Fruit fly (Drosophila melanogaster): Measurements from ENCODE around the gene CG17732.

Gene CG17732

DNA sequence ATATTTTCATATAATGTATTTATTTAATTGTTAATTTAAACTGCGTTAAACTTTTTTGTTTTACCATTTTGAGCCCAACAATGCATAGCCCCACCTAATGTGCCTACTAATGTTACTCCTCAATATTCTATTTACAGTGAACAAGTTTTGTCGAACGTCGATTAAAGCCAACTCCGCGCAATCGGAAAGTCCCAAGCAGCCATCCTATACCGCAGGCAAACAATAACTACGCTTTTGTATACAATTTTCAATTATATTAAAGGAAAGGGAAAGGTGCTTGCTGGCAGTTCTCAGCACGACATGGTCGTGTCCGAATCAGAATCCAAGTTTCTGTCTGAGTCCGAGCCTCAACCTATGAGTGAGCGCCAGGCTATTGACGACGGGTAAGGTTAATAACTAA, at the start of gene CG17732:
CG17732 (plus strand) TSS at position 301 of the 400 bp plus-strand sequence.
- no peak for TF ChIP-seq Hr78 (GFP tag; optimal IDR thresholded peaks at IDR 0.05)
- TF ChIP-seq Abd-B (GFP tag; optimal IDR thresholded peaks at IDR 0.05) = no peak
- TF ChIP-seq rgr (GFP tag; optimal IDR thresholded peaks at IDR 0.05) = no peak
- no peak for TF ChIP-seq GATAd (GFP tag; optimal IDR thresholded peaks at IDR 0.05)
- no peak for TF ChIP-seq fru (GFP tag; optimal IDR thresholded peaks at IDR 0.05)
- no peak for TF ChIP-seq brk (GFP tag; optimal IDR thresholded peaks at IDR 0.05)
- no peak for TF ChIP-seq ey (GFP tag; optimal IDR thresholded peaks at IDR 0.05)
- TF ChIP-seq br (GFP tag; optimal IDR thresholded peaks at IDR 0.05) = no peak
- TF ChIP-seq usp (GFP tag; optimal IDR thresholded peaks at IDR 0.05) = no peak
- TF ChIP-seq Jra (GFP tag; optimal IDR thresholded peaks at IDR 0.05) = no peak
- TF ChIP-seq jim (GFP tag; optimal IDR thresholded peaks at IDR 0.05) = no peak
- TF ChIP-seq Vsx2 (GFP tag; optimal IDR thresholded peaks at IDR 0.05; ENCODE audit: partially characterized antibody) = no peak
- TF ChIP-seq Hnf4 (GFP tag; optimal IDR thresholded peaks at IDR 0.05) = no peak
- no peak for TF ChIP-seq tai (GFP tag; optimal IDR thresholded peaks at IDR 0.05)
- TF ChIP-seq OdsH (GFP tag; optimal IDR thresholded peaks at IDR 0.05) = no peak
- TF ChIP-seq dsf (GFP tag; optimal IDR thresholded peaks at IDR 0.05; ENCODE audit: borderline replicate concordance) = no peak
- TF ChIP-seq Dfd (GFP tag; optimal IDR thresholded peaks at IDR 0.05) = no peak

DNA sequence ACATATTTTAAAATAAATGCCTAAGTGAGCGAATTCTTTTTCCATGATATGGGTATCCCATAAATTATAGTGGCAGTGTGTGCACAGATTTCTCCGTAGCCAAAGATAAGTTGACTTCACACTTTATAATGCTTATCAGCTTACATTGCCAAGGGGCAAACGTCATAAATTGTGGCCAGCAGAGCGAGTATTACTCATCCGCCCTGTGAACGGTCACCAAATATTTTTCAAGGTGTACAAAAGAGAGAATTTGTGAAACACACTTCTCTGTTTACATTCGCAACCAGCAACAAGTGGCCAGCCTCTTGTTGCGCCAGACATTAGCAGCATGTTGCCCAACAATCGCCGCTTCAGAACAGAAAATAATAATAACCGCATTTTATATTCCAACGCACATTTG, 48.6 kb upstream of the CG17732 start:
- TF ChIP-seq N (GFP tag; optimal IDR thresholded peaks at IDR 0.05) (no peak), br (GFP tag; optimal IDR thresholded peaks at IDR 0.05) (peak; percentile 13), OdsH (GFP tag; optimal IDR thresholded peaks at IDR 0.05) (peak; percentile 51), CrebA (GFP tag; optimal IDR thresholded peaks at IDR 0.05; ENCODE audit: borderline replicate concordance) (no peak), dmrt93B (GFP tag; optimal IDR thresholded peaks at IDR 0.05) (no peak), Hr78 (GFP tag; optimal IDR thresholded peaks at IDR 0.05) (no peak), foxo (GFP tag; optimal IDR thresholded peaks at IDR 0.05) (peak in 1 of 2 experiments; percentile 28), Dfd (GFP tag; optimal IDR thresholded peaks at IDR 0.05) (no peak), fru (GFP tag; optimal IDR thresholded peaks at IDR 0.05) (peak; percentile 5), dl (GFP tag; optimal IDR thresholded peaks at IDR 0.05; ENCODE audit: insufficient read depth in 1 of 2, partially characterized antibody in 2 of 2) (no peak), brk (GFP tag; optimal IDR thresholded peaks at IDR 0.05) (no peak), jim (GFP tag; optimal IDR thresholded peaks at IDR 0.05) (no peak), h (GFP tag; optimal IDR thresholded peaks at IDR 0.05) (peak; percentile 32), Hr83 (GFP tag; optimal IDR thresholded peaks at IDR 0.05; ENCODE audit: poor library complexity, severe bottlenecking) (peak; percentile 83), GATAd (GFP tag; optimal IDR thresholded peaks at IDR 0.05) (no peak), pan (optimal IDR thresholded peaks at IDR 0.05) (no peak), rgr (GFP tag; optimal IDR thresholded peaks at IDR 0.05) (peak; percentile 38), tai (GFP tag; optimal IDR thresholded peaks at IDR 0.05) (no peak), CG9705 (GFP tag; optimal IDR thresholded peaks at IDR 0.05) (no peak), Dif (GFP tag; optimal IDR thresholded peaks at IDR 0.05; ENCODE audit: partially characterized antibody) (no peak), psq (GFP tag; optimal IDR thresholded peaks at IDR 0.05) (no peak), Rel (GFP tag; optimal IDR thresholded peaks at IDR 0.05) (no peak), Rel (tag; optimal IDR thresholded peaks at IDR 0.05) (no peak), CG32264 (GFP tag; optimal IDR thresholded peaks at IDR 0.05) (no peak), Jra (GFP tag; optimal IDR thresholded peaks at IDR 0.05) (peak; percentile 46), Hnf4 (GFP tag; optimal IDR thresholded peaks at IDR 0.05) (peak; percentile 61), Vsx2 (GFP tag; optimal IDR thresholded peaks at IDR 0.05; ENCODE audit: partially characterized antibody) (no peak), Myc (optimal IDR thresholded peaks at IDR 0.05) (no peak), HLH106 (tag; optimal IDR thresholded peaks at IDR 0.05) (no peak), sage (GFP tag; optimal IDR thresholded peaks at IDR 0.05) (no peak), dsf (GFP tag; optimal IDR thresholded peaks at IDR 0.05; ENCODE audit: borderline replicate concordance) (no peak), usp (GFP tag; optimal IDR thresholded peaks at IDR 0.05) (no peak), sv (GFP tag; optimal IDR thresholded peaks at IDR 0.05) (no peak), ey (GFP tag; optimal IDR thresholded peaks at IDR 0.05) (no peak)

dm6 chr3L:19939024-19939423, 42.5 kb upstream of the CG17732 start, which contains the start of gene Ac76E:
TSS of gene Ac76E (plus strand) at chr3L:19939287.
- no peak for TF ChIP-seq sage (GFP tag; optimal IDR thresholded peaks at IDR 0.05)
- TF ChIP-seq Jra (GFP tag; optimal IDR thresholded peaks at IDR 0.05) = no peak
- no peak for TF ChIP-seq dl (GFP tag; optimal IDR thresholded peaks at IDR 0.05; ENCODE audit: insufficient read depth in 1 of 2, partially characterized antibody in 2 of 2)
- TF ChIP-seq CG32264 (GFP tag; optimal IDR thresholded peaks at IDR 0.05) = no peak
- TF ChIP-seq psq (GFP tag; optimal IDR thresholded peaks at IDR 0.05) = no peak
- TF ChIP-seq Hr83 (GFP tag; optimal IDR thresholded peaks at IDR 0.05; ENCODE audit: poor library complexity, severe bottlenecking) = peak; percentile 11
- TF ChIP-seq tai (GFP tag; optimal IDR thresholded peaks at IDR 0.05) = no peak
- no peak for TF ChIP-seq N (GFP tag; optimal IDR thresholded peaks at IDR 0.05)
- TF ChIP-seq fru (GFP tag; optimal IDR thresholded peaks at IDR 0.05) = no peak
- TF ChIP-seq pan (optimal IDR thresholded peaks at IDR 0.05) = no peak
- TF ChIP-seq dmrt93B (GFP tag; optimal IDR thresholded peaks at IDR 0.05) = no peak
- TF ChIP-seq Sp1 (GFP tag; optimal IDR thresholded peaks at IDR 0.05) = no peak
- TF ChIP-seq Mio (GFP tag; optimal IDR thresholded peaks at IDR 0.05) = no peak
- no peak for TF ChIP-seq ey (GFP tag; optimal IDR thresholded peaks at IDR 0.05)
- no peak for TF ChIP-seq Abd-B (GFP tag; optimal IDR thresholded peaks at IDR 0.05)
- TF ChIP-seq br (GFP tag; optimal IDR thresholded peaks at IDR 0.05) = no peak
- TF ChIP-seq CG9705 (GFP tag; optimal IDR thresholded peaks at IDR 0.05) = no peak
- TF ChIP-seq dsf (GFP tag; optimal IDR thresholded peaks at IDR 0.05; ENCODE audit: borderline replicate concordance) = no peak
- TF ChIP-seq sv (GFP tag; optimal IDR thresholded peaks at IDR 0.05) = no peak
- no peak for TF ChIP-seq jim (GFP tag; optimal IDR thresholded peaks at IDR 0.05)
- no peak for TF ChIP-seq usp (GFP tag; optimal IDR thresholded peaks at IDR 0.05)
- TF ChIP-seq CrebA (GFP tag; optimal IDR thresholded peaks at IDR 0.05; ENCODE audit: borderline replicate concordance) = no peak
- TF ChIP-seq Myc (optimal IDR thresholded peaks at IDR 0.05) = peak; percentile 51
- no peak for TF ChIP-seq foxo (GFP tag; optimal IDR thresholded peaks at IDR 0.05)
- no peak for TF ChIP-seq woc (GFP tag; optimal IDR thresholded peaks at IDR 0.05)
- no peak for TF ChIP-seq brk (GFP tag; optimal IDR thresholded peaks at IDR 0.05)
- no peak for TF ChIP-seq GATAd (GFP tag; optimal IDR thresholded peaks at IDR 0.05)
- TF ChIP-seq HLH106 (tag; optimal IDR thresholded peaks at IDR 0.05) = no peak
- peak; percentile 38 for TF ChIP-seq Dif (GFP tag; optimal IDR thresholded peaks at IDR 0.05; ENCODE audit: partially characterized antibody)
- TF ChIP-seq Hnf4 (GFP tag; optimal IDR thresholded peaks at IDR 0.05) = no peak
- no peak for TF ChIP-seq rgr (GFP tag; optimal IDR thresholded peaks at IDR 0.05)
- TF ChIP-seq h (GFP tag; optimal IDR thresholded peaks at IDR 0.05) = peak; percentile 0
- no peak for TF ChIP-seq Dfd (GFP tag; optimal IDR thresholded peaks at IDR 0.05)
- TF ChIP-seq lola (GFP tag; optimal IDR thresholded peaks at IDR 0.05) = no peak
- no peak for TF ChIP-seq Rel (GFP tag; optimal IDR thresholded peaks at IDR 0.05)
- TF ChIP-seq Rel (tag; optimal IDR thresholded peaks at IDR 0.05) = no peak
